Worm (Caenorhabditis elegans) whole organism, early embryonic: ENCODE measurements around the gene srg-47.
A peak's percentile ranks its signal among the peaks of the same experiment; 100 is the strongest.

ENCODE experiments used
- B0310.2 ChIP-seq: sonication (generic microtip); optimal IDR thresholded peaks from 2 replicates; lab custom pipeline; 2016; ENCODE audit warnings: mild to moderate bottlenecking, missing genetic modification characterization, missing compliant biosample characterization
- F13C5.2 ChIP-seq: sonication (generic microtip); optimal IDR thresholded peaks from 2 replicates; lab custom pipeline; 2017; ENCODE audit warnings: mild to moderate bottlenecking, missing genetic modification characterization, inconsistent platforms, missing compliant biosample characterization
- aly-1 ChIP-seq: sonication (generic microtip); optimal IDR thresholded peaks from 2 replicates; lab custom pipeline; 2016; ENCODE audit warnings: missing genetic modification characterization, missing compliant biosample characterization
- ama-1 ChIP-seq: fragments of 150-350 bp; optimal IDR thresholded peaks from 2 replicates; lab custom pipeline; 2014
- ceh-13 ChIP-seq: fragments of 200-800 bp; sonication (Bioruptor generic); optimal IDR thresholded peaks from 2 replicates; lab custom pipeline; 2018; ENCODE audit warnings: mild to moderate bottlenecking, missing genetic modification characterization, missing compliant biosample characterization
- ceh-36 ChIP-seq: sonication (generic microtip); optimal IDR thresholded peaks from 2 replicates; lab custom pipeline; 2016; ENCODE audit warnings: missing genetic modification characterization, inconsistent platforms, missing compliant biosample characterization
- ets-7 ChIP-seq: sonication (generic microtip); optimal IDR thresholded peaks from 2 replicates; lab custom pipeline; 2016; ENCODE audit warnings: missing genotype, missing genetic modification characterization, missing compliant biosample characterization
- flt-1 ChIP-seq: fragments of 200-800 bp; sonication (Bioruptor generic); IDR thresholded peaks from 2 replicates; pipeline ENCODE4 v1.3.6; 2022; ENCODE audit warnings: missing genetic modification characterization, missing compliant biosample characterization
- hmbx-1 ChIP-seq: sonication (generic microtip); optimal IDR thresholded peaks from 2 replicates; lab custom pipeline; 2016; ENCODE audit warnings: mild to moderate bottlenecking, missing genetic modification characterization, missing compliant biosample characterization
- hmg-4 ChIP-seq: fragments of 200-800 bp; sonication (Bioruptor generic); optimal IDR thresholded peaks from 2 replicates; lab custom pipeline; 2018; ENCODE audit warnings: mild to moderate bottlenecking, missing genetic modification characterization, missing compliant biosample characterization
- hnd-1 ChIP-seq: sonication (generic microtip); optimal IDR thresholded peaks from 2 replicates; lab custom pipeline; 2016; ENCODE audit warnings: missing genetic modification characterization, missing compliant biosample characterization
- pes-1 ChIP-seq: fragments of 200-800 bp; sonication (Bioruptor generic); IDR thresholded peaks from 2 replicates; pipeline ENCODE4 v1.3.6; 2022; ENCODE audit warnings: missing genetic modification reagents, missing genetic modification characterization, missing compliant biosample characterization
- scrt-1 ChIP-seq: fragments of 200-800 bp; sonication (Bioruptor generic); IDR thresholded peaks from 2 replicates; pipeline ENCODE4 v1.3.6; 2022; ENCODE audit warnings: missing genetic modification characterization, missing compliant biosample characterization
- sea-1 ChIP-seq: fragments of 200-800 bp; sonication (Bioruptor generic); conservative IDR thresholded peaks from 2 replicates; pipeline ENCODE4 v1.3.6; 2022; ENCODE audit warnings: missing genetic modification characterization, missing compliant biosample characterization
- tbx-11 ChIP-seq: fragments of 200-800 bp; sonication (Bioruptor generic); IDR thresholded peaks from 2 replicates; pipeline ENCODE4 v1.3.6; 2022; ENCODE audit warnings: missing genetic modification characterization, missing compliant biosample characterization
- tbx-37 ChIP-seq: fragments of 200-800 bp; sonication (Bioruptor generic); conservative IDR thresholded peaks from 2 replicates; pipeline ENCODE4 v1.3.6; 2022; ENCODE audit warnings: missing genetic modification reagents, missing genetic modification characterization, missing compliant biosample characterization
- tra-4 ChIP-seq: sonication (generic microtip); optimal IDR thresholded peaks from 2 replicates; lab custom pipeline; 2017; ENCODE audit warnings: missing genetic modification characterization, missing compliant biosample characterization

Gene srg-47

DNA sequence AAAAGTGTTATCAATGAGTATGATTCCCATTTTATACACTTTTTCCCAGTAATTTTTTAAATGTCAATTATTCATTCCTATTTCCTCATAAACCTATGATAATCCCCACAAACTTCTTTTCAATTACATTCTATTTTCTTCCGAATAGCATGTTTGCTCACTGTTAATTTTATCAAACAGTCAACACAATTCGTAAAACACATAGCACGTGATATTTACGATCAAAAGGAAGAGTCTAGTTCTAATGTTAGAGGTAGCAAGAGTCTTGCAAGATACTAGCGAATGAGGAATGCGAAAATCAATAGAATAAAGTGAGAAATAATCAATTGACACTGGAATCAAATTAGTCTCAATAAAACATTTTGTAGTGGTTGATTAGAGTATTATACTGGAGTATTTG is 16.7 kb downstream of the srg-47 start:
- TF ChIP-seq F13C5.2: no peak
- no peak for TF ChIP-seq flt-1 (GFP tag; lab: Robert Waterston, UW)

DNA sequence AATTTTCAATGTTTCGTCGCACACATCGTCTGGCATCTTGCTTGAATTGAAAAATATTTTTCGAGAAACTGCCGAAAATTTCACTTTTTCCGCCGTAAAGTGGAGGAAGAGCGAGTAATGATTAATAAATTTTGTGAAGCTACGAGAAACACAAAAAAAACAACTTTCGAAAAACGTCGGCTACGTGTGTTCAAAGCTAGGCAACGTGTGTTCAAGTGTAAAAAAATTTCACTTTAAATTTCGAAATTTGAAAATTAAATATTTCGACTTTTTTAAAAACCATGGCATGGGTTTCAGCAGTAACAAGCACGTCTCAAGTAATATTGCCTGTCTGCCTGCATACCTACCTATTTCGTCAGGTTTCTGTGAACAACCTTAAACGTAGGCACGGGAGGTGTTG is 19.8 kb downstream of the srg-47 start, which contains the start of gene tag-191:
TSS of gene tag-191 (minus strand) at position 101 of the 400 bp plus-strand sequence.
- TF ChIP-seq hmg-4 (GFP tag; lab: Kevin White, UChicago): no peak
- TF ChIP-seq scrt-1 (GFP tag; lab: Robert Waterston, UW): no peak

DNA sequence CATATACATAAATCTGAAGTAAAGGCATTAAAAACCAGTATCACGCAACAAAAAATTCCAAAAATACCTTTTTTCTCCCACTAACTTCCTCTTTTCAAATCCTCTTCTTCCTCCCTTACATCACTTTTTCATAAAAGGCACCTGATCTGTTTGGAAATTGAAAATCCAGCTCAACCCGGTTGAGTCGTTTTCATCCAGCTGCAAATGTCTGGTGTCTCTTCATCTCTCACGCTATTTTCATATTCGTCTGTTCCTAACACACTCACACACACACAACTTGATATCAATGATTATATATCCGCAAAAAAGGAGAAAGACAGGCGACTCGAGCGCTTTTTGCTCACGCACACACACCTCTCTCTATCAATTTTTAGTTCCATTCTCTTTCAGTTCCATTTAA is 23.7 kb downstream of the srg-47 start:
- TF ChIP-seq B0310.2 (tag; lab: Kevin White, UChicago): no peak
- no peak for TF ChIP-seq tbx-37 (GFP tag; lab: Robert Waterston, UW)
- TF ChIP-seq ceh-36 (tag; lab: Kevin White, UChicago): no peak
- TF ChIP-seq hnd-1 (tag; lab: Kevin White, UChicago): no peak
- TF ChIP-seq sea-1 (GFP tag; lab: Robert Waterston, UW): no peak
- no peak for TF ChIP-seq aly-1 (tag; lab: Kevin White, UChicago)
- TF ChIP-seq ceh-13 (GFP tag; lab: Kevin White, UChicago): no peak
- no peak for TF ChIP-seq tbx-11
- TF ChIP-seq scrt-1 (GFP tag; lab: Robert Waterston, UW): no peak
- no peak for TF ChIP-seq flt-1 (GFP tag; lab: Robert Waterston, UW)

DNA sequence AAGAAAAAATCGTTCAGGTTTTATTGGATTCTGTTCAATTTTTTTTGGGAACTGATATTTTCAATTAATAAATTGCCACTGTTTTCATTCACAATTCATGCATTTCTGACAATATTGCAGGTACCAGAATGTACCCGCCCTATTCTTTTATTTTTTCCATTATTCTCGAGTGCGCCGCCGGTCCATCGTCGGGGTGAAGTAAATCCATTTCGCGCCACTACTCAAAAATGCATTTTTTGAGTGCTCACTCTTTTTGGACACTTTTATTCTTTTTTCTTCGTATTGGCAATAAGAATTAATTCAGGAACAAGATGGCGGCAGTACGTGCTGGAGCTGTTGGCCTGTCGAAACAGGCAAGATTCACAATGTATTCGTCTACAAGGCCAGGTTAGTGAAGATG is 25.3 kb downstream of the srg-47 start, which contains the start of gene kcnl-4:
TSS of gene kcnl-4 (plus strand) at position 301 of the 400 bp plus-strand sequence.
- TF ChIP-seq tbx-37 (GFP tag; lab: Robert Waterston, UW) (no peak), ets-7 (tag; lab: Kevin White, UChicago) (no peak), pes-1 (GFP tag; lab: Robert Waterston, UW) (no peak), tra-4 (tag; lab: Kevin White, UChicago) (no peak), scrt-1 (GFP tag; lab: Robert Waterston, UW) (no peak), sea-1 (GFP tag; lab: Robert Waterston, UW) (no peak), hnd-1 (tag; lab: Kevin White, UChicago) (no peak), ama-1 (lab: Kevin White, UChicago) (no peak), B0310.2 (tag; lab: Kevin White, UChicago) (no peak), hmg-4 (GFP tag; lab: Kevin White, UChicago) (no peak), F13C5.2 (no peak), aly-1 (tag; lab: Kevin White, UChicago) (no peak), ceh-36 (tag; lab: Kevin White, UChicago) (no peak), flt-1 (GFP tag; lab: Robert Waterston, UW) (no peak), hmbx-1 (tag; lab: Kevin White, UChicago) (no peak), ceh-13 (GFP tag; lab: Kevin White, UChicago) (no peak), tbx-11 (no peak)

DNA sequence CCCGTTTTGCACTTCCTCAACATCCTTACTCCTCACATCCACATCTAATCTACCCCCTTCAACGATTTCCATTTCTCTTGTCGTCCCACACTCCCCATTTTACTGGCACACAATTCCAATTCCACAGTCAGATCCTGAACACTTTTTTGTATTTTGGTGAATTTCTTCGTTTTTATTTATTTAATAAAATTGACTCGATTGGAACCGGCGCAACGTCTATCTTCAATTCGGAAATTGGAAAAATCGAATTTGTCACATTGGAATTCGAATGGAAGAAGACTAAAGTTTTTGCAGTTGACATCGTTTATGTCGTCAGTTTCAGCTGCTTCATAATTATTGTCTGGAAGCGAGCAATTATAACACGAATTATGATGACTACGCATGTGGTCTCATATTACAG is 28.9 kb downstream of the srg-47 start:
- TF ChIP-seq ceh-13 (GFP tag; lab: Kevin White, UChicago) (no peak), tra-4 (tag; lab: Kevin White, UChicago) (no peak), hnd-1 (tag; lab: Kevin White, UChicago) (no peak), ceh-36 (tag; lab: Kevin White, UChicago) (no peak)

DNA sequence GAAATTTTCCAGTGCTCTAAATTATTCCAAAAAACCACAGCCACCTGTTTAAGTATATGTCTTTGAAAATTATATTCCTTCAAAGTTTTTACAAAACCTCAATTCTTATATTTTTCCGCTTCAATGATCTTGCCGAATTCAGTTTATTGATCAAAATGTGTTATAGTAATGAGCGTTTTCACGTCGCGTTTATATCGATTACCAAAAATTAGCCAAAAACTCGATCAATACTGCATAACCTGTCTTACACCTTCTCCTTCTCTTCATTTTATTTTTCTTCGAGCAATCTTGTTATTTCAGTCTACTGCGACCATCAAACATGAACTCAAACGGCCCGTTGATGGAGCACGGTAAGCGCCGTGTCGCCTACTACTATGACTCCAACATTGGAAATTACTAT is 31.0 kb downstream of the srg-47 start, which contains the start of gene hda-1:
TSS of gene hda-1 (plus strand) at position 301 of the 400 bp plus-strand sequence.
- TF ChIP-seq tbx-11 (no peak), F13C5.2 (no peak), tbx-37 (GFP tag; lab: Robert Waterston, UW) (no peak), ceh-13 (GFP tag; lab: Kevin White, UChicago) (no peak), ets-7 (tag; lab: Kevin White, UChicago) (no peak)

DNA sequence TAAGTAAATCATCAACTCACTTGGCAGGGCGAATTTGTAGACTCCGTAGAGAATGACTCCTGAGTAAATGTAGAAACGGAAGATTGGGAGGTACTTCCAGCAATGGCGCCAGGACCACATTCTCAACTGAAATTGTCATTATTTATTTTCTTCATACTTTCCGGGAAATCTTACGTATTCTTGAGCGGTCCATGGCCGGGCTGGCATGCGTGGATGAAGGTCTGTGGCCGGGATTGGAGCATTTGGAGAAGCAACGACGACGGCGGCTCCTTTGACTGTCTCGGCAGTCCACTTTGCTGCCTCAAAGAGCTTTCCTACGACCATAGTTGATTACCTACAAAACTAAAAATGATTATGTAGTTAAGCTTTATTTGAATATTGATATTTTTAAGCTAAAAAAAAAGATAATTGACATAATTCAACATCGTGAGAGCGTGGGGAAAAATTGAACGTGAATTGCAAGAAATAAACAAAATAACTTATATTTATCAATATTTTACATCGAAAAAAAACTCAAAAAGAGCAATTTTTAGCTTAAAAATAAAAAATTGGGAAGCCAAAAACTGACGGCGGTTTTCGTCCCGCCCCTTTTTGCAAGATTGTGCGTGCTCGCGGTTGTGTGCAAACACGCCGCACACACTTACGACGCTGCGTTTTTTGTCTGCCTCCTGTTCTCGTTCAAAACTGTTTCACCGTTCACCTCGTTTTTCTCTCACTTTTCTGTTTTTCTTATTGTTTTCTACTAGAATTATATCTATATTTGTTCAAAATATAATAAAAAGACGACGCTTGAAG is 32.1 kb downstream of the srg-47 start, which contains the start of gene ril-1:
TSS of gene ril-1 (minus strand) at position 342 of the 795 bp plus-strand sequence.
- no peak for TF ChIP-seq aly-1 (tag; lab: Kevin White, UChicago)
- TF ChIP-seq tbx-37 (GFP tag; lab: Robert Waterston, UW): no peak; the same call in 1 of the 2 replicates
- no peak for TF ChIP-seq tra-4 (tag; lab: Kevin White, UChicago)
- TF ChIP-seq pes-1 (GFP tag; lab: Robert Waterston, UW): no peak; the same call in 1 of the 2 replicates
- TF ChIP-seq sea-1 (GFP tag; lab: Robert Waterston, UW): 0 out of 2 replicates have a peak, but pooled peaks have one; percentile 54
- no peak for TF ChIP-seq tbx-11
- TF ChIP-seq hnd-1 (tag; lab: Kevin White, UChicago): peak; percentile 8
- TF ChIP-seq ceh-13 (GFP tag; lab: Kevin White, UChicago): peak; percentile 32
- peak; percentile 51 for TF ChIP-seq F13C5.2

DNA sequence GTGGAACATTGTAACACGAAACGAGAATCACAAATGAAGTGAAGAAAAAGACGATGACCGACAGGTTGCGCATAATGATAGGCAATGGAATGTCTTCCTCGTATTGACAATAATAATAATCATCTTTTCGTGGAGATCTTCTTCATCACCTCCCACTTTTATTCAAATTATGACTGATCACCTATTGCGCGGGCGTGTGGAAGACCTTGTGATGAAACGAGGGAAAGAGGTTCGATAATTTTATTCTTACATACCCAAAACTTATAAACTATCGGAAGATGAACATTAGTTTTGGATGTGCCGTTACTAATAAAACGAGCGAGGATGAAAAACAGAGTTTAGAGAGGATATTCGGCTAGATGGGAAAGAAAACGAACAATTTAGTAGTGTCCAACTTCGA is 33.0 kb downstream of the srg-47 start, which contains the start of gene C53A5.2:
TSS of gene C53A5.2 (minus strand) at position 101 of the 400 bp plus-strand sequence.
- TF ChIP-seq hmg-4 (GFP tag; lab: Kevin White, UChicago) (no peak), pes-1 (GFP tag; lab: Robert Waterston, UW) (no peak), flt-1 (GFP tag; lab: Robert Waterston, UW) (no peak), sea-1 (GFP tag; lab: Robert Waterston, UW) (no peak), aly-1 (tag; lab: Kevin White, UChicago) (no peak), scrt-1 (GFP tag; lab: Robert Waterston, UW) (no peak), ama-1 (lab: Kevin White, UChicago) (no peak)
